Worm (Caenorhabditis elegans): ENCODE measurements around the gene srw-137.

DNA sequence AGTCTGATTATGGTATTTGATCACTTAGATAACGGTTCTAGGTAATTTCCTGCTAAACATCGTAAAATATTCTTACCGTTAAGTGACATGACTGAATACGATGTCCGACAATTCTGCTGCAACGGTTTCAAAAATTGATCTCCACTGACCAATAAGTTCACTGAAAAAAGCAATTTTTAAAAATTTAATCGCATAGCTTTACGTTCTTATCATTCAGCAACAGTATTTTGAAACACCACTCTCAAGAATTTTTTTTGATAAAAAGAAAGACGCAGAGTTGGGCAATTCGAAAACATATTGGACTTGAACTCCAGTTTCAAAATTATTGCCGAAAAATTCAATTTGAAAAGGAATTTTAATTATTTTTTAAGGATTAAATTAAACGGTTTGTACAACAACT lies 16.2 kb downstream of the srw-137 start, which contains the start of gene C31B8.12:
- TF ChIP-seq flt-1 (GFP tag; IDR thresholded peaks at IDR 0.05): no peak
- TF ChIP-seq tab-1 (GFP tag; IDR thresholded peaks at IDR 0.05): no peak
- TF ChIP-seq cog-1 (tag; optimal IDR thresholded peaks at IDR 0.05): no peak
- TF ChIP-seq med-1 (GFP tag; optimal IDR thresholded peaks at IDR 0.05; ENCODE audit: insufficient read depth): no peak
- TF ChIP-seq ref-1 (GFP tag; conservative IDR thresholded peaks at IDR 0.05): no peak
- no peak for TF ChIP-seq klf-2 (GFP tag; conservative IDR thresholded peaks at IDR 0.05)
- TF ChIP-seq ztf-23 (GFP tag; IDR thresholded peaks at IDR 0.05): no peak

Data from whole organism, midembryonic.